Worm (Caenorhabditis elegans): ENCODE results near the gene W06A7.4.

- TF ChIP-seq ama-1 (optimal IDR thresholded peaks at IDR 0.05) (no peak), nhr-76 (tag; optimal IDR thresholded peaks at IDR 0.05) (no peak), elt-1 (tag; optimal IDR thresholded peaks at IDR 0.05) (no peak), egl-27 (tag; optimal IDR thresholded peaks at IDR 0.05) (no peak), ZK546.5 (tag; optimal IDR thresholded peaks at IDR 0.05) (no peak)
These were observed 35.2 kb downstream of the W06A7.4 start for ce11 chrV:14859380-14859779.

Measured in whole organism, L3 larva.